Fruit fly (Drosophila melanogaster) whole organism, larva: ENCODE results near the gene Pos.

Experiments
- noc ChIP-seq: fragments of 200-800 bp; sonication (Bioruptor generic); optimal IDR thresholded peaks from 3 replicates; lab custom pipeline; 2019; ENCODE audit warnings: missing biosample characterization, mild to moderate bottlenecking, missing genetic modification characterization, moderate library complexity

The Pos gene

dm6 chr3R:32038030-32038429 lies at the start of gene Pos:
TSS of gene Pos (plus strand) at chr3R:32038330.
- no peak for TF ChIP-seq noc (tag; lab: Kevin White, UChicago)

dm6 chr3R:31991786-31992185 lies 46.3 kb upstream of the Pos start:
- no peak for TF ChIP-seq noc (tag; lab: Kevin White, UChicago)

dm6 chr3R:32006330-32006729 lies 31.8 kb upstream of the Pos start:
- TF ChIP-seq noc (tag; lab: Kevin White, UChicago) = no peak

- TF ChIP-seq noc (tag; lab: Kevin White, UChicago) = no peak
Observed at dm6 chr3R:32015400-32016215, 22.5 kb upstream of the Pos start, which contains the start of gene heph. TSS of gene heph (minus strand) at chr3R:32015520.

- no peak for TF ChIP-seq noc (tag; lab: Kevin White, UChicago)
Observed at dm6 chr3R:32022088-32022487, 16.0 kb upstream of the Pos start.

dm6 chr3R:32029134-32029533 lies 9.0 kb upstream of the Pos start:
- no peak for TF ChIP-seq noc (tag; lab: Kevin White, UChicago)

dm6 chr3R:32032885-32033284 lies 5.2 kb upstream of the Pos start:
- no peak for TF ChIP-seq noc (tag; lab: Kevin White, UChicago)

- no peak for TF ChIP-seq noc (tag; lab: Kevin White, UChicago)
Observed at dm6 chr3R:32043778-32044177, 5.6 kb downstream of the Pos start.

- TF ChIP-seq noc (tag; lab: Kevin White, UChicago) = no peak
Observed at dm6 chr3R:32046658-32047057, 8.5 kb downstream of the Pos start.

dm6 chr3R:32050685-32051084 lies 12.6 kb downstream of the Pos start:
- no peak for TF ChIP-seq noc (tag; lab: Kevin White, UChicago)

- no peak for TF ChIP-seq noc (tag; lab: Kevin White, UChicago)
Observed at dm6 chr3R:32051782-32052503, 13.8 kb downstream of the Pos start, which contains the start of the genes krz and mod. TSS of gene krz (minus strand) at chr3R:32051993. TSS of gene mod (plus strand) at chr3R:32052060.

dm6 chr3R:32052504-32052815 lies 14.3 kb downstream of the Pos start:
- no peak for TF ChIP-seq noc (tag; lab: Kevin White, UChicago)

- TF ChIP-seq noc (tag; lab: Kevin White, UChicago) = no peak
Observed at dm6 chr3R:32060214-32060613, 22.1 kb downstream of the Pos start.

dm6 chr3R:32068110-32068685 lies 30.1 kb downstream of the Pos start, which contains the start of gene Map205:
TSS of gene Map205 (minus strand) at chr3R:32068441.
- TF ChIP-seq noc (tag; lab: Kevin White, UChicago) = no peak
